Fruit fly (Drosophila melanogaster) whole organism, pupa: ENCODE results near the gene CG15547.

Source experiments
- CG12605 ChIP-seq: fragments of 200-800 bp; sonication (Bioruptor generic); IDR thresholded peaks from 2 replicates; pipeline ENCODE4 v1.3.6; 2022; ENCODE audit warnings: missing biosample characterization, missing genetic modification characterization
- CG13204 ChIP-seq: fragments of 200-800 bp; sonication (Bioruptor generic); optimal IDR thresholded peaks from 2 replicates; lab custom pipeline; 2018; ENCODE audit warnings: missing biosample characterization, mild to moderate bottlenecking, missing genetic modification characterization, moderate library complexity
- CG34367 ChIP-seq: fragments of 200-800 bp; sonication (Bioruptor generic); optimal IDR thresholded peaks from 2 replicates; lab custom pipeline; 2018; ENCODE audit warnings: missing biosample characterization, mild to moderate bottlenecking, missing genetic modification characterization
- CG4496 ChIP-seq: fragments of 200-800 bp; sonication (Bioruptor generic); IDR thresholded peaks from 3 replicates; pipeline ENCODE4 v1.3.6; 2022; ENCODE audit warnings: missing biosample characterization, missing genetic modification characterization
- CG8301 ChIP-seq: fragments of 200-800 bp; sonication (Bioruptor generic); optimal IDR thresholded peaks from 2 replicates; lab custom pipeline; 2018; ENCODE audit warnings: missing biosample characterization, mild to moderate bottlenecking, missing genetic modification characterization
- D1 ChIP-seq: fragments of 200-800 bp; sonication (Bioruptor generic); optimal IDR thresholded peaks from 2 replicates; lab custom pipeline; 2018; ENCODE audit warnings: missing biosample characterization, mild to moderate bottlenecking, missing genetic modification characterization, moderate library complexity
- EcR ChIP-seq: fragments of 200-800 bp; sonication (Bioruptor generic); optimal IDR thresholded peaks from 3 replicates; lab custom pipeline; 2019; ENCODE audit warnings: missing biosample characterization, missing genetic modification characterization, mild to moderate bottlenecking, moderate library complexity, missing genetic modification reagents
- Ets98B ChIP-seq: fragments of 200-800 bp; sonication (Bioruptor generic); IDR thresholded peaks from 2 replicates; pipeline ENCODE4 v1.3.6; 2022; ENCODE audit warnings: missing biosample characterization, missing genetic modification characterization
- Snoo ChIP-seq: fragments of 200-800 bp; sonication (Bioruptor generic); optimal IDR thresholded peaks from 3 replicates; lab custom pipeline; 2017; ENCODE audit warnings: missing biosample characterization, mild to moderate bottlenecking, missing genetic modification characterization, inconsistent platforms

DNA sequence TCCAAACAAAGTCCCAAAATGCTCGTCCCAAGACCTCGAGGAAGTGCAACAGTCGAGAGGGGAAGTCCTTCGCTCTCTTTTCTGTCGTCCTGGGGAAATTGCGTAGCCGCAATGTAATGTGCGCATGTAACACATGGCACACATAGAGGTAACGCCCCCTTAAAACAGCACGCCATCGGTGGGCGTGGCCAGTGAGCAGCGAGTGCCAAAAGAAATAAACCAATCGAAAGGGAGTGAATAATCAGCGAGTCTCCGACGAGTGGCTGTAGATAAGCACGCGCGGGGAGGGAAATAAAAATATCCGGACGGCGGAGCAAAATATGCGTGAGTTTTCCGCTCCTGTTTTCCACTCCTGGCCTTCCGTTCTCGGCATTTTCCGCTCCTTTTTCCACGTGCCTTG is 25.7 kb upstream of the CG15547 start:
- no peak for TF ChIP-seq CG4496
- no peak for TF ChIP-seq Ets98B (GFP tag; lab: Robert Waterston, UW)
- TF ChIP-seq D1 (tag; lab: Kevin White, UChicago): no peak
- TF ChIP-seq EcR (GFP tag; lab: Kevin White, UChicago): no peak
- TF ChIP-seq CG12605: no peak
- TF ChIP-seq CG8301 (tag; lab: Kevin White, UChicago): no peak
- no peak for TF ChIP-seq Snoo (tag; lab: Kevin White, UChicago)
- TF ChIP-seq CG34367: no peak
- TF ChIP-seq CG13204: no peak
